Fruit fly (Drosophila melanogaster): Measurements from ENCODE around the gene phu.

phu gene

dm6 chr3R:9534125-9534496, 39.5 kb downstream of the phu start (continued):
- TF ChIP-seq Drgx (GFP tag; IDR thresholded peaks at IDR 0.05): peak; percentile 93
- peak; percentile 96 for TF ChIP-seq az2 (GFP tag; optimal IDR thresholded peaks at IDR 0.05)
- peak; percentile 92 for TF ChIP-seq pnt (GFP tag; optimal IDR thresholded peaks at IDR 0.05)
- peak; percentile 93 for TF ChIP-seq CG15601 (tag; optimal IDR thresholded peaks at IDR 0.05)
- TF ChIP-seq tap (tag; optimal IDR thresholded peaks at IDR 0.05): peak; percentile 94
- TF ChIP-seq Oli (tag; optimal IDR thresholded peaks at IDR 0.05): peak; percentile 96
- TF ChIP-seq ac (GFP tag; optimal IDR thresholded peaks at IDR 0.05): peak; percentile 2
- peak; percentile 59 for TF ChIP-seq CG10321 (GFP tag; IDR thresholded peaks at IDR 0.05)
- peak; percentile 95 for TF ChIP-seq CG30403 (GFP tag; optimal IDR thresholded peaks at IDR 0.05)
- peak; percentile 97 for TF ChIP-seq CG17361 (GFP tag; IDR thresholded peaks at IDR 0.05)
- TF ChIP-seq CG4820 (GFP tag; optimal IDR thresholded peaks at IDR 0.05): peak; percentile 91
- TF ChIP-seq CG3281 (GFP tag; optimal IDR thresholded peaks at IDR 0.05): peak; percentile 87
- TF ChIP-seq danr (GFP tag; IDR thresholded peaks at IDR 0.05): peak; percentile 82
- peak; percentile 93 for TF ChIP-seq wor (GFP tag; IDR thresholded peaks at IDR 0.05)
- peak; percentile 93 to 94 for TF ChIP-seq dpn (GFP tag; optimal IDR thresholded peaks at IDR 0.05)
- TF ChIP-seq CG3163 (GFP tag; optimal IDR thresholded peaks at IDR 0.05): peak; percentile 57
- peak; percentile 78 for TF ChIP-seq CG3838 (GFP tag; optimal IDR thresholded peaks at IDR 0.05)
- peak; percentile 52 for TF ChIP-seq Usf (GFP tag; optimal IDR thresholded peaks at IDR 0.05)
- TF ChIP-seq al (GFP tag; IDR thresholded peaks at IDR 0.05): peak; percentile 84
- TF ChIP-seq Vsx1 (GFP tag; optimal IDR thresholded peaks at IDR 0.05): peak; percentile 72
- TF ChIP-seq NC2α (GFP tag; optimal IDR thresholded peaks at IDR 0.05): peak; percentile 86
- TF ChIP-seq CG6854 (GFP tag; optimal IDR thresholded peaks at IDR 0.05): peak; percentile 76
- TF ChIP-seq CG14014 (GFP tag; IDR thresholded peaks at IDR 0.05): peak; percentile 90
- TF ChIP-seq Opbp (GFP tag; IDR thresholded peaks at IDR 0.05; ENCODE audit: partially characterized antibody): no peak
- TF ChIP-seq Rx (GFP tag; IDR thresholded peaks at IDR 0.05): peak; percentile 85
- peak; percentile 88 for TF ChIP-seq kah (GFP tag; optimal IDR thresholded peaks at IDR 0.05)
- TF ChIP-seq CG1602 (GFP tag; optimal IDR thresholded peaks at IDR 0.05): peak; percentile 91
- TF ChIP-seq HLH3B (GFP tag; IDR thresholded peaks at IDR 0.05): peak; percentile 93
- peak; percentile 84; the same call in 1 of the 3 replicates for TF ChIP-seq Mrtf (GFP tag; IDR thresholded peaks at IDR 0.05)
- TF ChIP-seq pzg (GFP tag; optimal IDR thresholded peaks at IDR 0.05): no peak
- TF ChIP-seq Atf3 (GFP tag; optimal IDR thresholded peaks at IDR 0.05): peak; percentile 94
- no peak for TF ChIP-seq prd (optimal IDR thresholded peaks at IDR 0.05)
- TF ChIP-seq prd (GFP tag; IDR thresholded peaks at IDR 0.05): peak; percentile 93
- peak; percentile 79 for TF ChIP-seq CG15011 (GFP tag; optimal IDR thresholded peaks at IDR 0.05)
- peak in 1 of 3 experiments; percentile 89 for TF ChIP-seq lola (GFP tag; optimal IDR thresholded peaks at IDR 0.05)
- no peak for TF ChIP-seq exex (tag; optimal IDR thresholded peaks at IDR 0.05)
- TF ChIP-seq CG6175 (GFP tag; IDR thresholded peaks at IDR 0.05): 0 out of 3 replicates have a peak, but pooled peaks have one; percentile 64
- TF ChIP-seq knrl (GFP tag; IDR thresholded peaks at IDR 0.05; ENCODE audit: partially characterized antibody): no peak
- no peak for TF ChIP-seq Deaf1 (tag; optimal IDR thresholded peaks at IDR 0.05)
- TF ChIP-seq CG12104 (GFP tag; optimal IDR thresholded peaks at IDR 0.05): peak; percentile 81
- TF ChIP-seq chm (GFP tag; IDR thresholded peaks at IDR 0.05): peak; percentile 87
- TF ChIP-seq Xrp1 (GFP tag; IDR thresholded peaks at IDR 0.05): peak; percentile 93
- TF ChIP-seq Ssrp (tag; optimal IDR thresholded peaks at IDR 0.05): peak; percentile 95
- TF ChIP-seq bbx (GFP tag; IDR thresholded peaks at IDR 0.05; ENCODE audit: partially characterized antibody): no peak
- peak; percentile 70 for TF ChIP-seq klu (GFP tag; IDR thresholded peaks at IDR 0.05)
- TF ChIP-seq CG5245 (GFP tag; optimal IDR thresholded peaks at IDR 0.05): peak; percentile 92
- peak; percentile 82 for TF ChIP-seq kay (GFP tag; optimal IDR thresholded peaks at IDR 0.05)
- peak; percentile 39; the same call in 1 of the 2 replicates for TF ChIP-seq CkIIα-i1 (GFP tag; IDR thresholded peaks at IDR 0.05)
- TF ChIP-seq CG33557 (GFP tag; optimal IDR thresholded peaks at IDR 0.05): peak; percentile 64
- TF ChIP-seq CG3726 (GFP tag; IDR thresholded peaks at IDR 0.05): peak; percentile 85; the same call in 1 of the 3 replicates
- peak; percentile 93 for TF ChIP-seq slbo (GFP tag; IDR thresholded peaks at IDR 0.05)
- peak; percentile 88 for TF ChIP-seq row (GFP tag; IDR thresholded peaks at IDR 0.05)
